Worm (Caenorhabditis elegans) whole organism, early embryonic: ENCODE results near the gene Y57A10C.1.

Experiments used
- B0310.2 ChIP-seq: sonication (generic microtip); optimal IDR thresholded peaks from 2 replicates; lab custom pipeline; 2016; ENCODE audit warnings: mild to moderate bottlenecking, missing genetic modification characterization, missing compliant biosample characterization
- F13C5.2 ChIP-seq: sonication (generic microtip); optimal IDR thresholded peaks from 2 replicates; lab custom pipeline; 2017; ENCODE audit warnings: mild to moderate bottlenecking, missing genetic modification characterization, inconsistent platforms, missing compliant biosample characterization
- aly-1 ChIP-seq: sonication (generic microtip); optimal IDR thresholded peaks from 2 replicates; lab custom pipeline; 2016; ENCODE audit warnings: missing genetic modification characterization, missing compliant biosample characterization
- ama-1 ChIP-seq: fragments of 150-350 bp; optimal IDR thresholded peaks from 2 replicates; lab custom pipeline; 2014
- ceh-13 ChIP-seq: fragments of 200-800 bp; sonication (Bioruptor generic); optimal IDR thresholded peaks from 2 replicates; lab custom pipeline; 2018; ENCODE audit warnings: mild to moderate bottlenecking, missing genetic modification characterization, missing compliant biosample characterization
- ceh-36 ChIP-seq: sonication (generic microtip); optimal IDR thresholded peaks from 2 replicates; lab custom pipeline; 2016; ENCODE audit warnings: missing genetic modification characterization, inconsistent platforms, missing compliant biosample characterization
- ets-7 ChIP-seq: sonication (generic microtip); optimal IDR thresholded peaks from 2 replicates; lab custom pipeline; 2016; ENCODE audit warnings: missing genotype, missing genetic modification characterization, missing compliant biosample characterization
- flt-1 ChIP-seq: fragments of 200-800 bp; sonication (Bioruptor generic); IDR thresholded peaks from 2 replicates; pipeline ENCODE4 v1.3.6; 2022; ENCODE audit warnings: missing genetic modification characterization, missing compliant biosample characterization
- hmbx-1 ChIP-seq: sonication (generic microtip); optimal IDR thresholded peaks from 2 replicates; lab custom pipeline; 2016; ENCODE audit warnings: mild to moderate bottlenecking, missing genetic modification characterization, missing compliant biosample characterization
- hmg-4 ChIP-seq: fragments of 200-800 bp; sonication (Bioruptor generic); optimal IDR thresholded peaks from 2 replicates; lab custom pipeline; 2018; ENCODE audit warnings: mild to moderate bottlenecking, missing genetic modification characterization, missing compliant biosample characterization
- hnd-1 ChIP-seq: sonication (generic microtip); optimal IDR thresholded peaks from 2 replicates; lab custom pipeline; 2016; ENCODE audit warnings: missing genetic modification characterization, missing compliant biosample characterization
- pes-1 ChIP-seq: fragments of 200-800 bp; sonication (Bioruptor generic); IDR thresholded peaks from 2 replicates; pipeline ENCODE4 v1.3.6; 2022; ENCODE audit warnings: missing genetic modification reagents, missing genetic modification characterization, missing compliant biosample characterization
- scrt-1 ChIP-seq: fragments of 200-800 bp; sonication (Bioruptor generic); IDR thresholded peaks from 2 replicates; pipeline ENCODE4 v1.3.6; 2022; ENCODE audit warnings: missing genetic modification characterization, missing compliant biosample characterization
- sea-1 ChIP-seq: fragments of 200-800 bp; sonication (Bioruptor generic); conservative IDR thresholded peaks from 2 replicates; pipeline ENCODE4 v1.3.6; 2022; ENCODE audit warnings: missing genetic modification characterization, missing compliant biosample characterization
- tbx-11 ChIP-seq: fragments of 200-800 bp; sonication (Bioruptor generic); IDR thresholded peaks from 2 replicates; pipeline ENCODE4 v1.3.6; 2022; ENCODE audit warnings: missing genetic modification characterization, missing compliant biosample characterization
- tbx-37 ChIP-seq: fragments of 200-800 bp; sonication (Bioruptor generic); conservative IDR thresholded peaks from 2 replicates; pipeline ENCODE4 v1.3.6; 2022; ENCODE audit warnings: missing genetic modification reagents, missing genetic modification characterization, missing compliant biosample characterization
- tra-4 ChIP-seq: sonication (generic microtip); optimal IDR thresholded peaks from 2 replicates; lab custom pipeline; 2017; ENCODE audit warnings: missing genetic modification characterization, missing compliant biosample characterization

Gene Y57A10C.1

ce11 chrII:12410107-12410506 is 2.2 kb downstream of the Y57A10C.1 start, which contains the start of gene F57G9.3:
Gene F57G9.3, minus strand, starts transcription at chrII:12410207.
- TF ChIP-seq pes-1 (GFP tag; lab: Robert Waterston, UW), result no peak
- no peak for TF ChIP-seq ceh-13 (GFP tag; lab: Kevin White, UChicago)
- no peak for TF ChIP-seq flt-1
- TF ChIP-seq hmbx-1 (tag; lab: Kevin White, UChicago), result no peak
- TF ChIP-seq hmg-4 (GFP tag; lab: Kevin White, UChicago), result no peak
- TF ChIP-seq ama-1, result no peak
- no peak for TF ChIP-seq tbx-11
- no peak for TF ChIP-seq aly-1 (tag; lab: Kevin White, UChicago)
- no peak for TF ChIP-seq hnd-1 (tag; lab: Kevin White, UChicago)
- TF ChIP-seq B0310.2 (tag; lab: Kevin White, UChicago), result no peak
- no peak for TF ChIP-seq scrt-1
- no peak for TF ChIP-seq F13C5.2 (tag; lab: Kevin White, UChicago)
- no peak for TF ChIP-seq ets-7 (tag; lab: Kevin White, UChicago)
- no peak for TF ChIP-seq sea-1
- TF ChIP-seq ceh-36 (tag; lab: Kevin White, UChicago), result no peak
- TF ChIP-seq tbx-37 (GFP tag; lab: Robert Waterston, UW), result no peak

ce11 chrII:12408717-12409116 is 3.6 kb downstream of the Y57A10C.1 start, which contains the start of gene sre-31:
Gene sre-31, minus strand, starts transcription at chrII:12408817.
- no peak for TF ChIP-seq tbx-11
- no peak for TF ChIP-seq hmg-4 (GFP tag; lab: Kevin White, UChicago)
- TF ChIP-seq tra-4, result no peak
- TF ChIP-seq hmbx-1 (tag; lab: Kevin White, UChicago), result no peak
- no peak for TF ChIP-seq scrt-1
- TF ChIP-seq aly-1 (tag; lab: Kevin White, UChicago), result no peak
- TF ChIP-seq ceh-36 (tag; lab: Kevin White, UChicago), result no peak
- TF ChIP-seq ama-1, result no peak
- no peak for TF ChIP-seq sea-1
- no peak for TF ChIP-seq ceh-13 (GFP tag; lab: Kevin White, UChicago)
- no peak for TF ChIP-seq F13C5.2 (tag; lab: Kevin White, UChicago)
- TF ChIP-seq ets-7 (tag; lab: Kevin White, UChicago), result no peak
- no peak for TF ChIP-seq flt-1
- TF ChIP-seq B0310.2 (tag; lab: Kevin White, UChicago), result no peak
- no peak for TF ChIP-seq hnd-1 (tag; lab: Kevin White, UChicago)
- TF ChIP-seq tbx-37 (GFP tag; lab: Robert Waterston, UW), result no peak

DNA sequence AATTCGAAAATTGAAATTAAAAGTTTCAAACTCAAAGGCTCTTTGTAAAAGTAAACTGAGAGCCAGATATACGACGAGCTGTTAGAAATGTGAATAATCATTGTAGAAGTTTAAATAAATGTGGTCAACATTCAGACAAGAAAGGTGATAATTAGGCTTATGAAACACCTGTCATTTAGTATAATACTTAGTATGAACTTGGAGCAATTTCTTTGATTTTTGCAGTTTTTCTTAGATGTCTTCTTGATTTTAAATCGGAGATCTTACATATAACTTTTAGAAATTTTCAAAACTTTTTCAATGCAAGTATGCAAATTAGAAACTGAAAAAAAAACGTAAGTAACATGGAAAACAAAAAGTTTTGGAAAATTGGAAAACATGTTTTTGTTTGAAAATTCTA is 5.9 kb downstream of the Y57A10C.1 start, which contains the start of gene sre-30:
Gene sre-30 (minus strand): TSS at position 101 of the 400 bp plus-strand sequence.
- no peak for TF ChIP-seq tbx-11
- TF ChIP-seq ceh-36 (tag; lab: Kevin White, UChicago), result no peak
- no peak for TF ChIP-seq tbx-37 (GFP tag; lab: Robert Waterston, UW)
- no peak for TF ChIP-seq flt-1
- TF ChIP-seq sea-1, result no peak
- no peak for TF ChIP-seq F13C5.2 (tag; lab: Kevin White, UChicago)
- TF ChIP-seq ets-7 (tag; lab: Kevin White, UChicago), result no peak
- no peak for TF ChIP-seq pes-1 (GFP tag; lab: Robert Waterston, UW)
- TF ChIP-seq hnd-1 (tag; lab: Kevin White, UChicago), result no peak
- no peak for TF ChIP-seq ceh-13 (GFP tag; lab: Kevin White, UChicago)
- no peak for TF ChIP-seq ama-1
- no peak for TF ChIP-seq hmg-4 (GFP tag; lab: Kevin White, UChicago)
- TF ChIP-seq hmbx-1 (tag; lab: Kevin White, UChicago), result no peak

DNA sequence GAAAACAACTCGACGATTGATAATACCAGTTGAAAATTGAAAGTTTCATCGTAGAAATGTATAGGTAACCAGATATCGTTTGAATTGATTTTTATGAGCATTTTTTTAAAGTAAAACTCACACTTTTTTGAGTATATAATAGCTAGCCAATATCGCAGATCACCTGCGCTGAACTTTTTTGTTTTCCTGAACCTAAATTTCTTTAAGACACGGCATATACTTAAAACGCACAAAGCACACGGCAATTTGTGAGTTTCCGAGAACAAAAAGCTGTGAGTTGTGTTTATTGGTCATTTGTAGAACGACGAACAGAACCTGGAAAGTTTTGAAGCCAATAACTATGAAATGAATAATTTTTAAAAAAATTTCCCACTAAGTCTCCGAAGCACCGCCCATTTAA is 10.5 kb downstream of the Y57A10C.1 start, which contains the start of gene sre-29:
Gene sre-29 (minus strand): TSS at position 101 of the 400 bp plus-strand sequence.
- no peak for TF ChIP-seq hmbx-1 (tag; lab: Kevin White, UChicago)
- TF ChIP-seq flt-1, result no peak
- no peak for TF ChIP-seq hmg-4 (GFP tag; lab: Kevin White, UChicago)
- no peak for TF ChIP-seq sea-1
- no peak for TF ChIP-seq F13C5.2 (tag; lab: Kevin White, UChicago)
- no peak for TF ChIP-seq tbx-37 (GFP tag; lab: Robert Waterston, UW)
- no peak for TF ChIP-seq hnd-1 (tag; lab: Kevin White, UChicago)
- TF ChIP-seq ama-1, result no peak
- TF ChIP-seq aly-1 (tag; lab: Kevin White, UChicago), result no peak
- TF ChIP-seq pes-1 (GFP tag; lab: Robert Waterston, UW), result no peak
- no peak for TF ChIP-seq B0310.2 (tag; lab: Kevin White, UChicago)
- TF ChIP-seq tbx-11, result no peak
- no peak for TF ChIP-seq ceh-36 (tag; lab: Kevin White, UChicago)

- TF ChIP-seq ets-7 (tag; lab: Kevin White, UChicago) (no peak), ceh-36 (tag; lab: Kevin White, UChicago) (no peak), F13C5.2 (tag; lab: Kevin White, UChicago) (no peak), tbx-11 (no peak), hmbx-1 (tag; lab: Kevin White, UChicago) (no peak)
These were observed 14.7 kb downstream of the Y57A10C.1 start, which contains the start of gene F57G9.7 for ce11 chrII:12397656-12398055. Gene F57G9.7, minus strand, starts transcription at chrII:12397756.

DNA sequence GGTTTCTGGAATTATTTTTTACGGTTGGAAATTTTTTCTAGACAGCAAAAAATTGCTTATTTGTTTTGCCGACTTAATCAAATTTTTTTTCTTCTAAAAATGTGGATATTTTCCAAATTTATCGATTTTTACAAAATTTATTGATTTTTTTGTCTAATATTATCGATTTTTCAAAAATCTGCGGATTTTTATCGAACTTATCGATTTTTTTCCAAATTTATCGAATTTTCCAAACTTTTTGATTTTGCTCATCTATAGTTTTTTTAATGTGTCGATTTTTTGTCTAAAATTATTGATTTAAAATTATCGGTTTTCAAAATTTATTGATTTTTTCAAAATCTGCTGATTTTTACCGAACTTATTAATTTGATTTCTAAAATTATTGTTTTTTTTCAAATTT is 18.2 kb downstream of the Y57A10C.1 start:
- no peak for TF ChIP-seq ceh-13 (GFP tag; lab: Kevin White, UChicago)
- no peak for TF ChIP-seq aly-1 (tag; lab: Kevin White, UChicago)
- no peak for TF ChIP-seq sea-1
- no peak for TF ChIP-seq B0310.2 (tag; lab: Kevin White, UChicago)
- no peak for TF ChIP-seq hmbx-1 (tag; lab: Kevin White, UChicago)
- no peak for TF ChIP-seq flt-1
- TF ChIP-seq tra-4, result no peak
- no peak for TF ChIP-seq pes-1 (GFP tag; lab: Robert Waterston, UW)
- no peak for TF ChIP-seq scrt-1
- TF ChIP-seq ets-7 (tag; lab: Kevin White, UChicago), result no peak
- TF ChIP-seq ceh-36 (tag; lab: Kevin White, UChicago), result no peak
- TF ChIP-seq F13C5.2 (tag; lab: Kevin White, UChicago), result no peak

DNA sequence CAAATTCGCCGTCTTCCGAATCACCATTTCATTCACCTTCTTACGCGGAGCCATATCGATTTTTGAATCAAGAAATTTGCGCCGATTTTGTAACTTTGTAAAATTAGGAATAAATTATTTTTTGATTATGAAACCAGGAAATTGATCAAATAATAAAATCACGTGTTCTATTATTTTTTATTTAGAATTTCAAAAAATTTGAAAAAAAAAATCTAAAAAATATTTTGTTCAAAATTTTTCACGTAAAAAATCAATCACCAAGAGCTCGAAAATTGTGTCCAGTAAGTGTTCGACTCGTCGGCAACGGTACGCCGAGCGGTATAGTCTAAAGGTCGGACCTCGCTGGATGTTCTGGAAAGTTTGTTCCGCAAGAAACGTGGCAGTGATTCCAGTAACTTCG is 18.6 kb downstream of the Y57A10C.1 start, which contains the start of gene Y57A10B.7:
Gene Y57A10B.7 (minus strand): TSS at position 101 of the 400 bp plus-strand sequence.
- no peak for TF ChIP-seq flt-1
- no peak for TF ChIP-seq hnd-1 (tag; lab: Kevin White, UChicago)
- no peak for TF ChIP-seq hmbx-1 (tag; lab: Kevin White, UChicago)
- TF ChIP-seq pes-1 (GFP tag; lab: Robert Waterston, UW), result no peak
- no peak for TF ChIP-seq tbx-37 (GFP tag; lab: Robert Waterston, UW)
- TF ChIP-seq B0310.2 (tag; lab: Kevin White, UChicago), result no peak
- no peak for TF ChIP-seq hmg-4 (GFP tag; lab: Kevin White, UChicago)
- no peak for TF ChIP-seq tbx-11
- TF ChIP-seq ceh-13 (GFP tag; lab: Kevin White, UChicago), result no peak
- no peak for TF ChIP-seq ceh-36 (tag; lab: Kevin White, UChicago)
- TF ChIP-seq ama-1, result no peak
- no peak for TF ChIP-seq tra-4
- no peak for TF ChIP-seq ets-7 (tag; lab: Kevin White, UChicago)
- no peak for TF ChIP-seq aly-1 (tag; lab: Kevin White, UChicago)
- TF ChIP-seq scrt-1, result no peak
- no peak for TF ChIP-seq sea-1
- no peak for TF ChIP-seq F13C5.2 (tag; lab: Kevin White, UChicago)
